Worm (Caenorhabditis elegans) whole organism, L4 larva: ENCODE measurements around the gene C46G7.5.

Source experiments
- ZK546.5 ChIP-seq, 2 experiments: sonication (generic microtip); optimal IDR thresholded peaks; 2 replicates each; lab custom pipeline; 2017; ENCODE audit warnings: missing biosample characterization in 2 of 2, missing genetic modification characterization in 2 of 2
- ama-1 ChIP-seq: fragments of 150-350 bp; optimal IDR thresholded peaks from 2 replicates; lab custom pipeline; 2014; ENCODE audit warnings: inconsistent platforms, mixed read lengths
- egl-27 ChIP-seq: sonication (generic microtip); optimal IDR thresholded peaks from 3 replicates; lab custom pipeline; 2017; ENCODE audit warnings: missing biosample characterization, missing genetic modification reagents, missing genetic modification characterization
- lim-7 ChIP-seq: fragments of 200-800 bp; sonication (Bioruptor generic); IDR thresholded peaks from 2 replicates; pipeline ENCODE4 v1.3.6; 2022; ENCODE audit warnings: missing genetic modification characterization, missing compliant biosample characterization
- lin-39 ChIP-seq: fragments of 150-350 bp; optimal IDR thresholded peaks from 2 replicates; lab custom pipeline; 2014; ENCODE audit warnings: missing biosample characterization, missing genetic modification reagents, missing genetic modification characterization
- unc-62 ChIP-seq, 3 experiments: fragments of 150-350 bp in 1 of 3; sonication (generic microtip); optimal IDR thresholded peaks in 2 of 3; peaks in 1 of 3; 1 replicate in 1 of 3; 2 replicates in 2 of 3; lab custom pipeline; 2014 to 2017; ENCODE audit warnings: missing biosample characterization in 3 of 3, missing genetic modification characterization in 3 of 3, missing genetic modification reagents in 3 of 3, missing genotype in 1 of 3

DNA sequence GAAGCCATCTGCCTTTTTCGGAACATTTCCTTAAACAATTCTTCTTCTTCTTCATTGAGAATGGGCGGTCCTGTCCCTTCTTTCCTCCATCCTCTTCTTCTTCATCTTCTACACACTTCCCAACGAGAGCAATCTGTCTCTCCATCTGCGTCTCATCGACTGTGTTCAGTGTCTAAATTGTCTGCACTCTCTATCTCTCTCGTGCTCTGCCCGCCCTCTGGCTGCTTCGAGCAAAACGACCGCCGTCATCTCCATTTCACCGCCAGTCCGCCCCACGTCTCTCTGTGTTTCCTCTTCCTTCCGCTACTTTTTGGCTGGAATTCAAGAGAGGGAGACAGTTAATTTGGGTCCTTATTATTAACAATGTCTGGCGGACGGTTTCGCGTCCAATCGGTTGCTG, 42.0 kb upstream of the C46G7.5 start:
- TF ChIP-seq egl-27: no peak
- TF ChIP-seq ZK546.5 (tag; optimal IDR thresholded peaks at IDR 0.05; lab: Kevin White, UChicago): no peak
- peak; percentile 22 for TF ChIP-seq ama-1 (lab: Kevin White, UChicago)
- TF ChIP-seq lin-39 (tag; lab: Kevin White, UChicago): no peak
- TF ChIP-seq lim-7 (GFP tag; lab: Robert Waterston, UW): no peak
- no peak for TF ChIP-seq unc-62 (GFP tag; optimal IDR thresholded peaks at IDR 0.05 in 1 of 2; lab: Kevin White, UChicago)
- TF ChIP-seq unc-62 (tag; optimal IDR thresholded peaks at IDR 0.05; lab: Kevin White, UChicago): no peak
